Worm (Caenorhabditis elegans) whole organism, young adult: ENCODE data around the gene ptrn-1.

Experiments
- B0035.1 ChIP-seq: sonication (generic microtip); optimal IDR thresholded peaks from 2 replicates; lab custom pipeline; 2016; ENCODE audit warnings: missing genetic modification characterization, mild to moderate bottlenecking, missing compliant biosample characterization, missing genotype, missing genetic modification reagents
- F49E8.2 ChIP-seq: sonication (generic microtip); optimal IDR thresholded peaks from 3 replicates; lab custom pipeline; 2017; ENCODE audit warnings: missing genetic modification characterization, mild to moderate bottlenecking, missing compliant biosample characterization, antibody characterized with exemption, moderate library complexity; ENCODE audit not compliant: insufficient read depth
- F57C9.4 ChIP-seq: sonication (generic microtip); optimal IDR thresholded peaks from 2 replicates; lab custom pipeline; 2017; ENCODE audit warnings: mild to moderate bottlenecking, missing genetic modification characterization, missing compliant biosample characterization
- K12H6.12 ChIP-seq: fragments of 200-800 bp; sonication (Bioruptor generic); optimal IDR thresholded peaks from 2 replicates; lab custom pipeline; 2018; ENCODE audit warnings: mild to moderate bottlenecking, missing genetic modification characterization, missing compliant biosample characterization
- Y53F4B.3 ChIP-seq: fragments of 200-800 bp; sonication (Bioruptor generic); IDR thresholded peaks from 2 replicates; pipeline ENCODE4 v1.3.6; 2022; ENCODE audit warnings: missing genetic modification reagents, missing genetic modification characterization, missing compliant biosample characterization
- Y56A3A.18 ChIP-seq: fragments of 200-800 bp; sonication (Bioruptor generic); IDR thresholded peaks from 2 replicates; pipeline ENCODE4 v1.3.6; 2022; ENCODE audit warnings: missing genetic modification reagents, missing genetic modification characterization, missing compliant biosample characterization
- atf-7 ChIP-seq: sonication (generic microtip); optimal IDR thresholded peaks from 2 replicates; lab custom pipeline; 2017; ENCODE audit warnings: mild to moderate bottlenecking, missing genetic modification characterization, missing compliant biosample characterization
- bed-1 ChIP-seq: fragments of 200-800 bp; sonication (Bioruptor generic); IDR thresholded peaks from 2 replicates; pipeline ENCODE4 v1.3.6; 2022; ENCODE audit warnings: missing genetic modification reagents, missing genetic modification characterization, missing compliant biosample characterization
- bed-2 ChIP-seq: fragments of 200-800 bp; sonication (Bioruptor generic); IDR thresholded peaks from 2 replicates; pipeline ENCODE4 v1.3.6; 2022; ENCODE audit warnings: missing genetic modification reagents, missing genetic modification characterization, missing compliant biosample characterization
- ceh-100 ChIP-seq: fragments of 200-800 bp; sonication (Bioruptor generic); IDR thresholded peaks from 2 replicates; pipeline ENCODE4 v1.3.6; 2022; ENCODE audit warnings: missing genetic modification reagents, missing genetic modification characterization, missing compliant biosample characterization
- ceh-58 ChIP-seq: fragments of 200-800 bp; sonication (Bioruptor generic); IDR thresholded peaks from 2 replicates; pipeline ENCODE4 v1.3.6; 2022; ENCODE audit warnings: missing genetic modification characterization, missing compliant biosample characterization
- ceh-91 ChIP-seq: fragments of 200-800 bp; sonication (Bioruptor generic); IDR thresholded peaks from 2 replicates; pipeline ENCODE4 v1.3.6; 2022; ENCODE audit warnings: missing genetic modification reagents, missing genetic modification characterization, missing compliant biosample characterization
- chd-7 ChIP-seq: sonication (generic microtip); optimal IDR thresholded peaks from 2 replicates; lab custom pipeline; 2016; ENCODE audit warnings: mild to moderate bottlenecking, missing genetic modification characterization, moderate library complexity, missing compliant biosample characterization
- ekl-4 ChIP-seq: fragments of 200-800 bp; sonication (Bioruptor generic); IDR thresholded peaks from 2 replicates; pipeline ENCODE4 v1.3.6; 2022; ENCODE audit warnings: missing genetic modification reagents, missing genetic modification characterization, missing compliant biosample characterization
- ets-4 ChIP-seq: fragments of 200-800 bp; sonication (Bioruptor generic); optimal IDR thresholded peaks from 2 replicates; lab custom pipeline; 2018; ENCODE audit warnings: mild to moderate bottlenecking, missing genetic modification characterization, missing compliant biosample characterization
- hmg-1.2 ChIP-seq: fragments of 200-800 bp; sonication (Bioruptor generic); IDR thresholded peaks from 2 replicates; pipeline ENCODE4 v1.3.6; 2022; ENCODE audit warnings: missing genetic modification reagents, missing genetic modification characterization, missing compliant biosample characterization
- hrde-1 ChIP-seq: sonication (generic microtip); optimal IDR thresholded peaks from 2 replicates; lab custom pipeline; 2016; ENCODE audit warnings: missing genetic modification characterization, mild to moderate bottlenecking, missing compliant biosample characterization, moderate library complexity, missing genotype, missing genetic modification reagents, borderline replicate concordance
- lir-1 ChIP-seq: fragments of 200-800 bp; sonication (Bioruptor generic); conservative IDR thresholded peaks from 2 replicates; pipeline ENCODE4 v1.3.6; 2022; ENCODE audit warnings: missing genetic modification reagents, missing genetic modification characterization, missing compliant biosample characterization
- madf-10 ChIP-seq: sonication (generic microtip); optimal IDR thresholded peaks from 2 replicates; lab custom pipeline; 2016; ENCODE audit warnings: mild to moderate bottlenecking, missing genetic modification characterization, missing compliant biosample characterization
- madf-8 ChIP-seq: fragments of 200-800 bp; sonication (Bioruptor generic); conservative IDR thresholded peaks from 2 replicates; pipeline ENCODE4 v1.3.6; 2022; ENCODE audit warnings: missing genetic modification reagents, missing genetic modification characterization, missing compliant biosample characterization
- mcd-1 ChIP-seq: fragments of 200-800 bp; sonication (Bioruptor generic); IDR thresholded peaks from 2 replicates; pipeline ENCODE4 v1.3.6; 2022; ENCODE audit warnings: missing genetic modification reagents, missing genetic modification characterization, missing compliant biosample characterization
- mxl-1 ChIP-seq: sonication (generic microtip); optimal IDR thresholded peaks from 2 replicates; lab custom pipeline; 2016; ENCODE audit warnings: missing genetic modification characterization, missing compliant biosample characterization
- nfyb-1 ChIP-seq: fragments of 200-800 bp; sonication (Bioruptor generic); IDR thresholded peaks from 2 replicates; pipeline ENCODE4 v1.3.6; 2022; ENCODE audit warnings: missing genetic modification reagents, missing genetic modification characterization, missing compliant biosample characterization
- nhr-120 ChIP-seq: fragments of 200-800 bp; sonication (Bioruptor generic); IDR thresholded peaks from 2 replicates; pipeline ENCODE4 v1.3.6; 2022; ENCODE audit warnings: missing genetic modification characterization, missing compliant biosample characterization
- nhr-179 ChIP-seq: sonication (generic microtip); optimal IDR thresholded peaks from 2 replicates; lab custom pipeline; 2016; ENCODE audit warnings: mild to moderate bottlenecking, missing genetic modification characterization, missing compliant biosample characterization
- nhr-27 ChIP-seq: fragments of 200-800 bp; sonication (Bioruptor generic); optimal IDR thresholded peaks from 2 replicates; lab custom pipeline; 2018; ENCODE audit warnings: mild to moderate bottlenecking, missing genetic modification characterization, moderate library complexity, missing compliant biosample characterization
- nhr-90 ChIP-seq: sonication (generic microtip); optimal IDR thresholded peaks from 2 replicates; lab custom pipeline; 2016; ENCODE audit warnings: missing genotype, mild to moderate bottlenecking, missing genetic modification characterization, missing compliant biosample characterization
- rcor-1 ChIP-seq: fragments of 200-800 bp; sonication (Bioruptor generic); IDR thresholded peaks from 2 replicates; pipeline ENCODE4 v1.3.6; 2022; ENCODE audit warnings: missing genetic modification reagents, missing genetic modification characterization, missing compliant biosample characterization
- rec-8 ChIP-seq, 2 experiments: sonication (generic microtip); optimal IDR thresholded peaks; 2 replicates each; lab custom pipeline; 2016; ENCODE audit warnings: mild to moderate bottlenecking in 2 of 2, missing genetic modification characterization in 2 of 2, missing genetic modification reagents in 2 of 2, missing genotype in 2 of 2, missing biosample characterization in 1 of 2, missing compliant biosample characterization in 1 of 2, moderate library complexity in 1 of 2
- sdz-38 ChIP-seq: sonication (generic microtip); optimal IDR thresholded peaks from 2 replicates; lab custom pipeline; 2016; ENCODE audit warnings: missing genotype, missing genetic modification characterization, missing compliant biosample characterization
- somi-1 ChIP-seq: fragments of 200-800 bp; sonication (Bioruptor generic); optimal IDR thresholded peaks from 2 replicates; lab custom pipeline; 2018; ENCODE audit warnings: mild to moderate bottlenecking, missing genetic modification characterization, missing compliant biosample characterization
- tlf-1 ChIP-seq: fragments of 200-800 bp; sonication (Bioruptor generic); optimal IDR thresholded peaks from 2 replicates; lab custom pipeline; 2018; ENCODE audit warnings: mild to moderate bottlenecking, missing genetic modification characterization, missing compliant biosample characterization
- zfh-2 ChIP-seq: fragments of 200-800 bp; sonication (Bioruptor generic); conservative IDR thresholded peaks from 2 replicates; pipeline ENCODE4 v1.3.6; 2022; ENCODE audit warnings: missing genetic modification reagents, missing genetic modification characterization, missing compliant biosample characterization
- ztf-18 ChIP-seq: sonication (generic microtip); optimal IDR thresholded peaks from 2 replicates; lab custom pipeline; 2016; ENCODE audit warnings: missing genotype, mild to moderate bottlenecking, missing genetic modification characterization, missing compliant biosample characterization
- ztf-25 ChIP-seq: fragments of 200-800 bp; sonication (Bioruptor generic); IDR thresholded peaks from 2 replicates; pipeline ENCODE4 v1.3.6; 2022; ENCODE audit warnings: missing genetic modification reagents, missing genetic modification characterization, missing compliant biosample characterization
- ztf-28 ChIP-seq: fragments of 200-800 bp; sonication (Bioruptor generic); IDR thresholded peaks from 2 replicates; pipeline ENCODE4 v1.3.6; 2022; ENCODE audit warnings: missing genetic modification reagents, missing genetic modification characterization, missing compliant biosample characterization
- ztf-6 ChIP-seq: fragments of 200-800 bp; sonication (Bioruptor generic); IDR thresholded peaks from 2 replicates; pipeline ENCODE4 v1.3.6; 2022; ENCODE audit warnings: missing genetic modification reagents, missing genetic modification characterization, missing compliant biosample characterization

The ptrn-1 gene

ce11 chrX:16988367-16988766 is 41.7 kb downstream of the ptrn-1 start (continued):
- no peak for TF ChIP-seq ztf-28 (GFP tag; lab: Robert Waterston, UW)
- TF ChIP-seq madf-8 (GFP tag; lab: Robert Waterston, UW): no peak
- TF ChIP-seq bed-1: no peak
- no peak for TF ChIP-seq F49E8.2 (tag; lab: Kevin White, UChicago)
- no peak for TF ChIP-seq hmg-1.2 (GFP tag; lab: Robert Waterston, UW)

- TF ChIP-seq ztf-28 (GFP tag; lab: Robert Waterston, UW) (no peak), ets-4 (GFP tag; lab: Kevin White, UChicago) (no peak), Y56A3A.18 (GFP tag; lab: Robert Waterston, UW) (no peak), madf-10 (tag; lab: Kevin White, UChicago) (no peak), ceh-100 (no peak), ztf-25 (no peak), bed-2 (no peak), Y53F4B.3 (no peak), nhr-179 (tag; lab: Kevin White, UChicago) (no peak), ztf-18 (tag; lab: Kevin White, UChicago) (no peak), nhr-120 (GFP tag; lab: Robert Waterston, UW) (no peak), zfh-2 (GFP tag; lab: Robert Waterston, UW) (no peak), somi-1 (no peak), tlf-1 (GFP tag; lab: Kevin White, UChicago) (no peak), chd-7 (tag; lab: Kevin White, UChicago) (no peak), ekl-4 (no peak), nfyb-1 (GFP tag; lab: Robert Waterston, UW) (no peak), mxl-1 (no peak), mcd-1 (GFP tag; lab: Robert Waterston, UW) (no peak), nhr-27 (tag; lab: Kevin White, UChicago) (no peak)
These were observed 51.7 kb downstream of the ptrn-1 start, which contains the start of gene mbl-1 for ce11 chrX:16978308-16978707. TSS of gene mbl-1 (plus strand) at chrX:16978608.

- TF ChIP-seq ztf-28 (GFP tag; lab: Robert Waterston, UW): no peak
- no peak for TF ChIP-seq B0035.1 (tag; lab: Kevin White, UChicago)
- no peak for TF ChIP-seq hrde-1 (tag; lab: Kevin White, UChicago)
- TF ChIP-seq atf-7 (tag; lab: Kevin White, UChicago): no peak
- no peak for TF ChIP-seq lir-1 (GFP tag; lab: Robert Waterston, UW)
- no peak for TF ChIP-seq ceh-58 (GFP tag; lab: Robert Waterston, UW)
- no peak for TF ChIP-seq ceh-100
- no peak for TF ChIP-seq rec-8 (tag; optimal IDR thresholded peaks at IDR 0.05; lab: Kevin White, UChicago)
- TF ChIP-seq sdz-38 (tag; lab: Kevin White, UChicago): no peak
- no peak for TF ChIP-seq ztf-6 (GFP tag; lab: Robert Waterston, UW)
- TF ChIP-seq F57C9.4 (tag; lab: Kevin White, UChicago): no peak
- TF ChIP-seq ceh-91 (GFP tag; lab: Robert Waterston, UW): no peak
- no peak for TF ChIP-seq nhr-90 (tag; lab: Kevin White, UChicago)
- TF ChIP-seq K12H6.12: no peak
- TF ChIP-seq rcor-1 (GFP tag; lab: Robert Waterston, UW): no peak
These were observed 54.0 kb downstream of the ptrn-1 start, which contains the start of gene F52G3.5 for ce11 chrX:16976043-16976442. TSS of gene F52G3.5 (minus strand) at chrX:16976143.
